Fruit fly (Drosophila melanogaster): ENCODE data around the gene mri.

The mri gene

DNA sequence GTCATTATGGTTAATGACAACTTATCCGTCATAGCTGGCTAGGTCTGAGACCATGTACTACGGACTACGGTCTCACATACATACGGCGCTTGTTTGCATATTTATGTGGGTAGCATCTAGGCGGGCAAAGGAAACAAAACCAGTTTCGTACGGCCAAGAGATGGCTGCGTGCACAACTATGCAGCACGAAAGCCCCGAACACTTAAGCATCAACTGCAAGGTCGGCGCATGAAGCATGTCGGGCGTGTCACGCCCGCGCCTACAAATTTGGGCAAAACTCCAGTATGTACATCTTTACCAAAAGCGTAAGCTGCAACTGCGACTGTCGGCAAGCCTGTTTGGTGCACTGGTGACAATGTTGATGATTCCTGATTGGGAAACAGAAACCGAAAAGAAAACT, 22.0 kb upstream of the mri start (continued):
- TF ChIP-seq dysf (GFP tag; IDR thresholded peaks at IDR 0.05) (no peak), unpg (GFP tag; optimal IDR thresholded peaks at IDR 0.05) (no peak), Sin3A (optimal IDR thresholded peaks at IDR 0.05) (no peak), chinmo (GFP tag; IDR thresholded peaks at IDR 0.05; ENCODE audit: partially characterized antibody) (0 out of 4 replicates have a peak, but pooled peaks have one; percentile 33), CG1792 (GFP tag; optimal IDR thresholded peaks at IDR 0.05) (no peak), zen2 (GFP tag; IDR thresholded peaks at IDR 0.05; ENCODE audit: partially characterized antibody) (0 out of 3 replicates have a peak, but pooled peaks have one; percentile 29), Scr (GFP tag; IDR thresholded peaks at IDR 0.05; ENCODE audit: partially characterized antibody) (peak; percentile 38; the same call in 1 of the 2 replicates), vvl (GFP tag; IDR thresholded peaks at IDR 0.05) (0 out of 2 replicates have a peak, but pooled peaks have one; percentile 17), twi (tag; optimal IDR thresholded peaks at IDR 0.05) (no peak), Fer3 (tag; optimal IDR thresholded peaks at IDR 0.05) (no peak), CG4820 (GFP tag; optimal IDR thresholded peaks at IDR 0.05) (no peak), CG8089 (GFP tag; optimal IDR thresholded peaks at IDR 0.05) (no peak), CG6791 (GFP tag; IDR thresholded peaks at IDR 0.05; ENCODE audit: partially characterized antibody) (peak; percentile 59; the same call in 1 of the 3 replicates), Rx (GFP tag; IDR thresholded peaks at IDR 0.05) (0 out of 2 replicates have a peak, but pooled peaks have one; percentile 3), Meics (GFP tag; optimal IDR thresholded peaks at IDR 0.05) (no peak), NfI (GFP tag; optimal IDR thresholded peaks at IDR 0.05) (no peak), CG10274 (GFP tag; optimal IDR thresholded peaks at IDR 0.05) (no peak), CG7963 (GFP tag; IDR thresholded peaks at IDR 0.05; ENCODE audit: partially characterized antibody) (peak; percentile 29; the same call in 1 of the 3 replicates), sna (GFP tag; IDR thresholded peaks at IDR 0.05; ENCODE audit: partially characterized antibody) (peak; percentile 36; the same call in 1 of the 2 replicates), sob (GFP tag; IDR thresholded peaks at IDR 0.05) (no peak), CG3065 (GFP tag; optimal IDR thresholded peaks at IDR 0.05) (no peak), HLH4C (GFP tag; IDR thresholded peaks at IDR 0.05; ENCODE audit: partially characterized antibody) (0 out of 3 replicates have a peak, but pooled peaks have one; percentile 21)

DNA sequence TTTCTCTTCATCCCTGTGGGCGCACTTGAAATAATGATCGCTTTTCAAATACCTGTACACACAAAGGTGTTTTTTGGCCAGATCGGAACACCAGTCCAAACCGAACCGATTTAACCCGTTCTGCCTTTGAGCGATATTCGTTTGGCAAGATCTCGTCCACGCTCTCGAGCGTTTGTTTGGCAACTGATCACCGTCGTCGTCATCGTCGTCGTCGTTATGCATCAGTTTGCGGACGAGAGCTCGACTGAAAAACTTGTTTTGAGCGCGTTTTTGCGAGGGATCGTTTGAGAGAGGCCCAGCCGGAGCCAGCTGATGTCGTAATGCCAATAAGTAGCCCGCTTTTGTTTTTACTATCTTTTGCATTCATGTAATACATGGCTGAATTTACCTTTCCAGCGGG, 21.5 kb upstream of the mri start:
- TF ChIP-seq bab2 (GFP tag; optimal IDR thresholded peaks at IDR 0.05): no peak
- no peak for TF ChIP-seq Bdp1 (GFP tag; optimal IDR thresholded peaks at IDR 0.05)
- peak; percentile 4 for TF ChIP-seq Kr (GFP tag; optimal IDR thresholded peaks at IDR 0.05)
- no peak for TF ChIP-seq esg (GFP tag; conservative IDR thresholded peaks at IDR 0.05)
- TF ChIP-seq ase (GFP tag; IDR thresholded peaks at IDR 0.05): no peak
- peak; percentile 80 for TF ChIP-seq Deaf1 (tag; optimal IDR thresholded peaks at IDR 0.05)
- peak; percentile 84; the same call in 3 of the 4 replicates for TF ChIP-seq chinmo (GFP tag; IDR thresholded peaks at IDR 0.05; ENCODE audit: partially characterized antibody)
- peak; percentile 6 for TF ChIP-seq CG17385 (GFP tag; optimal IDR thresholded peaks at IDR 0.05)
- TF ChIP-seq CG10654 (GFP tag; optimal IDR thresholded peaks at IDR 0.05): no peak
- TF ChIP-seq Lim3 (GFP tag; IDR thresholded peaks at IDR 0.05): no peak
- TF ChIP-seq CG7963 (GFP tag; IDR thresholded peaks at IDR 0.05; ENCODE audit: partially characterized antibody): no peak
- TF ChIP-seq CG14014 (GFP tag; IDR thresholded peaks at IDR 0.05): peak; percentile 23; the same call in 1 of the 2 replicates
- peak; percentile 70 for TF ChIP-seq z (GFP tag; IDR thresholded peaks at IDR 0.05)
- no peak for TF ChIP-seq CG15073 (GFP tag; optimal IDR thresholded peaks at IDR 0.05)
- TF ChIP-seq nerfin-2 (GFP tag; IDR thresholded peaks at IDR 0.05; ENCODE audit: partially characterized antibody): no peak
- peak; percentile 56 for TF ChIP-seq kni (GFP tag; optimal IDR thresholded peaks at IDR 0.05)
- TF ChIP-seq sens (GFP tag): peak; percentile 47
- TF ChIP-seq inv (GFP tag; IDR thresholded peaks at IDR 0.05; ENCODE audit: partially characterized antibody): no peak
- TF ChIP-seq CG1602 (GFP tag; optimal IDR thresholded peaks at IDR 0.05): no peak
- TF ChIP-seq CG12659 (GFP tag; optimal IDR thresholded peaks at IDR 0.05): peak; percentile 16
- TF ChIP-seq Pdp1 (GFP tag; optimal IDR thresholded peaks at IDR 0.05): peak in 1 of 2 experiments; percentile 88
- no peak for TF ChIP-seq psq (GFP tag; optimal IDR thresholded peaks at IDR 0.05)
- TF ChIP-seq CG12104 (GFP tag; optimal IDR thresholded peaks at IDR 0.05): no peak
- no peak for TF ChIP-seq CG6175 (GFP tag; IDR thresholded peaks at IDR 0.05)
- peak in 1 of 2 experiments; percentile 39 for TF ChIP-seq Trl (optimal IDR thresholded peaks at IDR 0.05)
- TF ChIP-seq Trl (GFP tag; optimal IDR thresholded peaks at IDR 0.05): no peak
- peak; percentile 46 for TF ChIP-seq lbe (GFP tag; optimal IDR thresholded peaks at IDR 0.05)
- peak; percentile 57 for TF ChIP-seq Med (GFP tag)
- no peak for TF ChIP-seq CG6254 (GFP tag; optimal IDR thresholded peaks at IDR 0.05)
- no peak for TF ChIP-seq CG13296 (GFP tag; optimal IDR thresholded peaks at IDR 0.05)

All from whole organism, embryonic.